Worm (Caenorhabditis elegans): ENCODE results near the gene chil-21.

The chil-21 gene

ce11 chrII:9500926-9501325 lies 39.1 kb upstream of the chil-21 start (continued):
- 0 out of 2 replicates have a peak, but pooled peaks have one; percentile 23 for TF ChIP-seq pbrm-1 (GFP tag; IDR thresholded peaks at IDR 0.05)
- peak; percentile 78 for TF ChIP-seq pha-4 (tag; optimal IDR thresholded peaks at IDR 0.05)
- TF ChIP-seq Y67H2A.10 (GFP tag; conservative IDR thresholded peaks at IDR 0.05), result no peak
- TF ChIP-seq Y56A3A.18 (GFP tag; IDR thresholded peaks at IDR 0.05), result 0 out of 2 replicates have a peak, but pooled peaks have one; percentile 14

- TF ChIP-seq cebp-1 (GFP tag; IDR thresholded peaks at IDR 0.05), result no peak
- TF ChIP-seq cebp-1 (tag; optimal IDR thresholded peaks at IDR 0.05), result peak; percentile 11
- TF ChIP-seq atf-7 (tag; optimal IDR thresholded peaks at IDR 0.05), result peak; percentile 90
- TF ChIP-seq ets-4 (GFP tag; optimal IDR thresholded peaks at IDR 0.05), result no peak
- TF ChIP-seq tbp1 (GFP tag; optimal IDR thresholded peaks at IDR 0.05), result peak; percentile 1
- TF ChIP-seq nhr-80 (tag; optimal IDR thresholded peaks at IDR 0.05), result peak; percentile 63
- TF ChIP-seq ZK185.1 (tag; optimal IDR thresholded peaks at IDR 0.05; ENCODE audit: poor library complexity, severe bottlenecking), result no peak
- no peak for TF ChIP-seq pbrm-1 (GFP tag; IDR thresholded peaks at IDR 0.05)
Observed at ce11 chrII:9498589-9498988, 36.8 kb upstream of the chil-21 start.

- TF ChIP-seq gei-17 (GFP tag; optimal IDR thresholded peaks at IDR 0.05), result no peak
- TF ChIP-seq rpc-1 (optimal IDR thresholded peaks at IDR 0.05), result no peak
- TF ChIP-seq rpc-1 (tag; optimal IDR thresholded peaks at IDR 0.05), result no peak
- TF ChIP-seq ztf-3 (GFP tag; optimal IDR thresholded peaks at IDR 0.05), result no peak
- no peak for TF ChIP-seq ztf-6 (GFP tag; IDR thresholded peaks at IDR 0.05)
- peak; percentile 18 for TF ChIP-seq somi-1 (GFP tag; optimal IDR thresholded peaks at IDR 0.05)
- no peak for TF ChIP-seq egl-44 (GFP tag; IDR thresholded peaks at IDR 0.05)
- TF ChIP-seq dox-1 (GFP tag; IDR thresholded peaks at IDR 0.05), result 0 out of 2 replicates have a peak, but pooled peaks have one; percentile 26
- peak; percentile 69; the same call in 1 of the 2 replicates for TF ChIP-seq cebp-1 (GFP tag; IDR thresholded peaks at IDR 0.05)
- peak; percentile 95 for TF ChIP-seq cebp-1 (tag; optimal IDR thresholded peaks at IDR 0.05)
Observed at ce11 chrII:9497309-9497708, 35.5 kb upstream of the chil-21 start.

- TF ChIP-seq ceh-27 (GFP tag; optimal IDR thresholded peaks at IDR 0.05) (no peak), ztf-18 (tag; optimal IDR thresholded peaks at IDR 0.05) (no peak), lin-40 (tag; optimal IDR thresholded peaks at IDR 0.05) (peak; percentile 47), somi-1 (GFP tag; optimal IDR thresholded peaks at IDR 0.05) (peak; percentile 43), nfya-2 (GFP tag; IDR thresholded peaks at IDR 0.05) (no peak), C17E4.6 (GFP tag; IDR thresholded peaks at IDR 0.05) (no peak), sea-2 (GFP tag; IDR thresholded peaks at IDR 0.05) (no peak), K11D2.4 (GFP tag; IDR thresholded peaks at IDR 0.05) (0 out of 2 replicates have a peak, but pooled peaks have one; percentile 33), rcor-1 (GFP tag; IDR thresholded peaks at IDR 0.05) (no peak)
Observed at ce11 chrII:9493242-9494058, 31.7 kb upstream of the chil-21 start.

ce11 chrII:9491045-9491444 lies 29.3 kb upstream of the chil-21 start:
- no peak for TF ChIP-seq lin-35 (GFP tag; optimal IDR thresholded peaks at IDR 0.05)
- TF ChIP-seq nhr-120 (GFP tag; IDR thresholded peaks at IDR 0.05), result no peak
- no peak for TF ChIP-seq ceh-79 (tag; optimal IDR thresholded peaks at IDR 0.05)
- TF ChIP-seq B0019.2 (GFP tag; conservative IDR thresholded peaks at IDR 0.05), result no peak
- no peak for TF ChIP-seq Y53F4B.3 (GFP tag; IDR thresholded peaks at IDR 0.05)
- peak; percentile 89 for TF ChIP-seq hmg-1.2 (GFP tag; IDR thresholded peaks at IDR 0.05)
- TF ChIP-seq ceh-100 (GFP tag; IDR thresholded peaks at IDR 0.05), result no peak
- TF ChIP-seq nfyb-1 (GFP tag; IDR thresholded peaks at IDR 0.05), result no peak
- TF ChIP-seq lsy-27 (tag; optimal IDR thresholded peaks at IDR 0.05; ENCODE audit: borderline replicate concordance, insufficient read depth), result no peak
- TF ChIP-seq lir-1 (GFP tag; conservative IDR thresholded peaks at IDR 0.05), result no peak
- no peak for TF ChIP-seq snpc-4 (GFP tag; optimal IDR thresholded peaks at IDR 0.05)
- no peak for TF ChIP-seq snpc-4 (tag; optimal IDR thresholded peaks at IDR 0.05)
- TF ChIP-seq attf-5 (GFP tag; optimal IDR thresholded peaks at IDR 0.05), result no peak
- TF ChIP-seq die-1 (tag; optimal IDR thresholded peaks at IDR 0.05), result no peak
- TF ChIP-seq nfya-2 (GFP tag; IDR thresholded peaks at IDR 0.05), result no peak
- no peak for TF ChIP-seq F39B2.1 (GFP tag; IDR thresholded peaks at IDR 0.05)
- no peak for TF ChIP-seq hlh-12 (tag; optimal IDR thresholded peaks at IDR 0.05)
